Fruit fly (Drosophila melanogaster) S2 (cell line): ENCODE results near the gene CG10208.

Experiments used
- CG8478 ChIP-seq: fragments of >200 bp; optimal IDR thresholded peaks from 2 replicates; lab custom pipeline; 2018
- CTCF ChIP-seq, 2 experiments: fragments of >200 bp; optimal IDR thresholded peaks; 2 replicates each; lab custom pipeline; 2018

- TF ChIP-seq CG8478 (lab: Kevin White, UChicago) (no peak), CTCF (optimal IDR thresholded peaks at IDR 0.05; lab: Kevin White, UChicago) (no peak)
Measured at dm6 chr3R:23732990-23733512, 40.9 kb downstream of the CG10208 start, which contains the start of the genes Hmgcr and Rpn9.
